Worm (Caenorhabditis elegans) whole organism, midembryonic: ENCODE measurements around the gene F35H10.3.

Experiments used
- ref-1 ChIP-seq: fragments of 200-800 bp; sonication (Bioruptor generic); conservative IDR thresholded peaks from 2 replicates; pipeline ENCODE4 v1.3.6; 2022; ENCODE audit warnings: missing genetic modification reagents, missing genetic modification characterization, missing compliant biosample characterization
- tab-1 ChIP-seq: fragments of 200-800 bp; sonication (Bioruptor generic); IDR thresholded peaks from 2 replicates; pipeline ENCODE4 v1.3.6; 2022; ENCODE audit warnings: missing genetic modification characterization, missing compliant biosample characterization

DNA sequence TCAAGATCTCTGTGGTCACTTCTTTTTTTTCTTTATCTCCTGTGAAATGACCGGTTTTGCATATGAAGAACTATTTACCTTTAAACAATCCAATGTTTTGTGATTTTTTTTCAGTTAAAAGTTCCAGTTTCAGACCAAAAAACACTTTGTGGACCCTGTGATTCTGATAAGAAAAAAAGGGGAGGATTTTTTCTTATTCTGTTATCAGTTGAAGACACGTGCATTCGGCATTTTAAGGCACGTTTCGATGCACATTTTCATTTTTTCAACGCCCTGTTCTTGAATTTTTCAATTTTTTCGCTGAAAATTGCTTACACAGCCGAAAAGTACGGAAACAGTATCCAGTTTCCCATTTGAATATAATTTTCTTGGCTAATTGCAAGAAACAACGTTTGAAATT lies 40.5 kb downstream of the F35H10.3 start, which contains the start of gene aagr-1:
- TF ChIP-seq tab-1 (GFP tag; lab: Robert Waterston, UW) = no peak
- no peak for TF ChIP-seq ref-1 (GFP tag; lab: Robert Waterston, UW)
